Worm (Caenorhabditis elegans) whole organism, L1 larva: ENCODE results near the gene ugt-6.

ENCODE experiments used
- C34B4.2 ChIP-seq: sonication (generic microtip); optimal IDR thresholded peaks from 2 replicates; lab custom pipeline; 2017; ENCODE audit warnings: mild to moderate bottlenecking, missing genetic modification characterization, missing compliant biosample characterization
- alr-1 ChIP-seq: fragments of 200-800 bp; sonication (Bioruptor generic); optimal IDR thresholded peaks from 2 replicates; lab custom pipeline; 2018; ENCODE audit warnings: borderline replicate concordance, mild to moderate bottlenecking, missing genetic modification characterization, missing compliant biosample characterization
- blmp-1 ChIP-seq: fragments of 150-350 bp; optimal IDR thresholded peaks from 2 replicates; lab custom pipeline; 2014; ENCODE audit warnings: missing biosample characterization, missing genetic modification characterization
- ceh-63 ChIP-seq: fragments of 200-800 bp; sonication (Bioruptor generic); optimal IDR thresholded peaks from 2 replicates; lab custom pipeline; 2018; ENCODE audit warnings: mild to moderate bottlenecking, missing genetic modification characterization, missing compliant biosample characterization
- ceh-8 ChIP-seq: fragments of 200-800 bp; sonication (Bioruptor generic); optimal IDR thresholded peaks from 2 replicates; lab custom pipeline; 2018; ENCODE audit warnings: mild to moderate bottlenecking, missing genetic modification characterization, moderate library complexity, missing compliant biosample characterization
- ceh-88 ChIP-seq: fragments of 200-800 bp; sonication (Bioruptor generic); IDR thresholded peaks from 2 replicates; pipeline ENCODE4 v1.3.6; 2022; ENCODE audit warnings: missing genetic modification characterization, missing compliant biosample characterization
- ceh-90 ChIP-seq: sonication (generic microtip); optimal IDR thresholded peaks from 2 replicates; lab custom pipeline; 2016; ENCODE audit warnings: missing genetic modification characterization, missing compliant biosample characterization
- ces-1 ChIP-seq: fragments of 150-350 bp; optimal IDR thresholded peaks from 2 replicates; lab custom pipeline; 2014; ENCODE audit warnings: missing biosample characterization, missing genetic modification reagents, missing genetic modification characterization
- dpl-1 ChIP-seq, 3 experiments: fragments of 150-350 bp in 2 of 3; sonication (generic microtip) in 1 of 3; optimal IDR thresholded peaks; 2 replicates each; lab custom pipeline; 2014 to 2017; ENCODE audit warnings: missing biosample characterization in 3 of 3, missing genetic modification characterization in 3 of 3, missing genetic modification reagents in 3 of 3
- dsc-1 ChIP-seq: sonication (generic microtip); optimal IDR thresholded peaks from 2 replicates; lab custom pipeline; 2016; ENCODE audit warnings: mild to moderate bottlenecking, missing genetic modification characterization, missing compliant biosample characterization
- efl-1 ChIP-seq, 4 experiments: fragments of 150-350 bp; optimal IDR thresholded peaks in 3 of 4; peaks in 1 of 4; 1 replicate in 1 of 4; 2 replicates in 3 of 4; lab custom pipeline; 2014; ENCODE audit warnings: missing biosample characterization in 2 of 4, missing genetic modification characterization in 2 of 4, missing genetic modification reagents in 2 of 4
- fkh-10 ChIP-seq: sonication (generic microtip); optimal IDR thresholded peaks from 2 replicates; lab custom pipeline; 2017; ENCODE audit warnings: missing biosample characterization, missing genetic modification reagents, missing genetic modification characterization
- fkh-4 ChIP-seq: sonication (generic microtip); optimal IDR thresholded peaks from 2 replicates; lab custom pipeline; 2016; ENCODE audit warnings: missing compliant biosample characterization, missing genetic modification characterization, borderline replicate concordance
- fkh-8 ChIP-seq: sonication (generic microtip); optimal IDR thresholded peaks from 2 replicates; lab custom pipeline; 2016; ENCODE audit warnings: mild to moderate bottlenecking, missing genetic modification characterization, missing compliant biosample characterization
- jun-1 ChIP-seq: fragments of 150-350 bp; optimal IDR thresholded peaks from 2 replicates; lab custom pipeline; 2014; ENCODE audit warnings: missing biosample characterization, missing genetic modification reagents, missing genetic modification characterization
- lin-13 ChIP-seq: fragments of 150-350 bp; optimal IDR thresholded peaks from 2 replicates; lab custom pipeline; 2014; ENCODE audit warnings: missing biosample characterization, missing genetic modification reagents, missing genetic modification characterization
- lin-14 ChIP-seq: fragments of 200-800 bp; sonication (Bioruptor generic); optimal IDR thresholded peaks from 2 replicates; lab custom pipeline; 2018; ENCODE audit warnings: mild to moderate bottlenecking, missing genetic modification characterization, moderate library complexity, missing compliant biosample characterization
- lin-15B ChIP-seq: fragments of 150-350 bp; sonication (generic microtip); optimal IDR thresholded peaks from 3 replicates; lab custom pipeline; 2014; ENCODE audit warnings: missing biosample characterization, missing genetic modification characterization
- lsy-2 ChIP-seq, 2 experiments: fragments of 150-350 bp; optimal IDR thresholded peaks; 2 replicates each; lab custom pipeline; 2014; ENCODE audit warnings: missing biosample characterization in 2 of 2, missing genetic modification characterization in 2 of 2
- mef-2 ChIP-seq: fragments of 150-350 bp; optimal IDR thresholded peaks from 2 replicates; lab custom pipeline; 2014; ENCODE audit warnings: missing biosample characterization, missing genetic modification characterization
- mep-1 ChIP-seq: fragments of 150-350 bp; optimal IDR thresholded peaks from 2 replicates; lab custom pipeline; 2014; ENCODE audit warnings: missing biosample characterization, missing genetic modification characterization
- nhr-19 ChIP-seq: fragments of 200-800 bp; sonication (Bioruptor generic); conservative IDR thresholded peaks from 2 replicates; pipeline ENCODE4 v1.3.6; 2022; ENCODE audit warnings: missing genetic modification characterization, missing compliant biosample characterization
- nhr-237 ChIP-seq: fragments of 150-350 bp; optimal IDR thresholded peaks from 2 replicates; lab custom pipeline; 2014; ENCODE audit warnings: missing biosample characterization, missing genetic modification characterization
- nhr-47 ChIP-seq: sonication (generic microtip); optimal IDR thresholded peaks from 2 replicates; lab custom pipeline; 2016; ENCODE audit warnings: mild to moderate bottlenecking, missing genetic modification characterization, moderate library complexity, missing compliant biosample characterization
- nhr-84 ChIP-seq: sonication (generic microtip); optimal IDR thresholded peaks from 2 replicates; lab custom pipeline; 2017; ENCODE audit warnings: missing biosample characterization, missing genetic modification characterization
- nhr-85 ChIP-seq: sonication (generic microtip); peaks from one replicate; lab custom pipeline; 2016; ENCODE audit warnings: missing genetic modification characterization, inconsistent platforms, missing compliant biosample characterization
- nhr-90 ChIP-seq: sonication (generic microtip); optimal IDR thresholded peaks from 2 replicates; lab custom pipeline; 2016; ENCODE audit warnings: mild to moderate bottlenecking, missing genetic modification characterization, missing compliant biosample characterization; ENCODE audit not compliant: poor library complexity
- pax-3 ChIP-seq: fragments of 200-800 bp; sonication (Bioruptor generic); optimal IDR thresholded peaks from 2 replicates; lab custom pipeline; 2018; ENCODE audit warnings: mild to moderate bottlenecking, missing genetic modification characterization, moderate library complexity, missing compliant biosample characterization
- rnt-1 ChIP-seq: sonication (generic microtip); optimal IDR thresholded peaks from 2 replicates; lab custom pipeline; 2016; ENCODE audit warnings: mild to moderate bottlenecking, missing genetic modification characterization, moderate library complexity, missing compliant biosample characterization
- tlp-1 ChIP-seq: fragments of 150-350 bp; optimal IDR thresholded peaks from 2 replicates; lab custom pipeline; 2014; ENCODE audit warnings: missing biosample characterization, missing genetic modification characterization
- unc-130 ChIP-seq: fragments of 150-350 bp; optimal IDR thresholded peaks from 2 replicates; lab custom pipeline; 2017; ENCODE audit warnings: missing biosample characterization, missing genetic modification characterization, inconsistent platforms
- vab-15 ChIP-seq: sonication (generic microtip); optimal IDR thresholded peaks from 2 replicates; lab custom pipeline; 2017; ENCODE audit warnings: missing genotype, mild to moderate bottlenecking, missing genetic modification characterization, missing compliant biosample characterization
- xbp-1 ChIP-seq: sonication (generic microtip); optimal IDR thresholded peaks from 2 replicates; lab custom pipeline; 2016; ENCODE audit warnings: missing genetic modification characterization, missing compliant biosample characterization
- zag-1 ChIP-seq: fragments of 150-350 bp; optimal IDR thresholded peaks from 2 replicates; lab custom pipeline; 2014; ENCODE audit warnings: missing biosample characterization, missing genetic modification characterization

ugt-6 gene

DNA sequence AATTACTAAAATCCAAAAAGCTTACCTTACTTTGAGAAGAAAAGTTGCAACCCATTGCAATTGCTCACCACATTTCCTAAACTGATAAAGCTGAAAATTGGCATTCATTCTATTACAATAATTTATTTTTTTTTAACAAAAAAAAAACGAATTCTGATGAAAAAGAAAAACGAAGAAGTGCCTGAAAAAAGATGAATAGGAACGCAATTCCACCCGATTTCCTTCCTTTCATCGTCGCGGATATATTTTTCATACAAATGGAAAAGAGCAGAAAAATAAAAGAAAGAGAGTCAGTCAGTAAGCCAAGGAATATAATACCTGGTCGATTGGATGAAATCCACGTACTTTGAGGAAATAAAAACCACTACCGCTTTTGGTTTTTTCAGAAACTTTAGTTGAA lies 43.2 kb downstream of the ugt-6 start, which contains the start of gene gpa-13:
Gene gpa-13 (minus strand): TSS at position 101 of the 400 bp plus-strand sequence.
- TF ChIP-seq xbp-1 (no peak), unc-130 (tag; lab: Kevin White, UChicago) (no peak), vab-15 (tag; lab: Kevin White, UChicago) (no peak), ceh-90 (no peak), nhr-47 (tag; lab: Kevin White, UChicago) (no peak), nhr-237 (tag; lab: Kevin White, UChicago) (no peak)

DNA sequence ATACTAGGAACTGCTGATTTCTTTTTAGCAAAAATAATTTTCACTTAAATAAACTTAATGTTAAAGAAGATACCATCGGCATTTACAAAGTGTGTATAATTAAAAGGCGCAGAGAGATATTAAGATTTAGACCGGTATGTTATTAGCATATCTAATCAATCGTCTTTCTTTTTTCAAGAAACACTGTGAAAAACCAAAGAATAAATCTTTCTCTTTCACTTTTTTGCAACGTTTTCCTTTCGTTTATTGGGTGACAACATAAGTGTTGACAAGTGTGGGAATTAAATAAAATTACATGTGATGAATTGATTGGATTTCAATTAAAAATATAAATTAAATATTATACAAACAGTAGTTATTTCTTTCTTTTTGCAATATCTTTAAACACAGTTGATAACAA lies 45.6 kb downstream of the ugt-6 start, which contains the start of gene C15C8.8:
Gene C15C8.8 (minus strand): TSS at position 101 of the 400 bp plus-strand sequence.
- no peak for TF ChIP-seq C34B4.2
- no peak for TF ChIP-seq jun-1 (tag; lab: Kevin White, UChicago)
- TF ChIP-seq nhr-85 = peak; percentile 25
- TF ChIP-seq pax-3 (tag; lab: Kevin White, UChicago) = no peak
- no peak for TF ChIP-seq lsy-2 (tag; optimal IDR thresholded peaks at IDR 0.05; lab: Kevin White, UChicago)
- TF ChIP-seq nhr-90 (tag; lab: Kevin White, UChicago) = no peak
- TF ChIP-seq ceh-8 = no peak
- no peak for TF ChIP-seq alr-1 (tag; lab: Kevin White, UChicago)
- TF ChIP-seq lin-15B = no peak
- peak; percentile 40 for TF ChIP-seq blmp-1 (tag; lab: Kevin White, UChicago)

DNA sequence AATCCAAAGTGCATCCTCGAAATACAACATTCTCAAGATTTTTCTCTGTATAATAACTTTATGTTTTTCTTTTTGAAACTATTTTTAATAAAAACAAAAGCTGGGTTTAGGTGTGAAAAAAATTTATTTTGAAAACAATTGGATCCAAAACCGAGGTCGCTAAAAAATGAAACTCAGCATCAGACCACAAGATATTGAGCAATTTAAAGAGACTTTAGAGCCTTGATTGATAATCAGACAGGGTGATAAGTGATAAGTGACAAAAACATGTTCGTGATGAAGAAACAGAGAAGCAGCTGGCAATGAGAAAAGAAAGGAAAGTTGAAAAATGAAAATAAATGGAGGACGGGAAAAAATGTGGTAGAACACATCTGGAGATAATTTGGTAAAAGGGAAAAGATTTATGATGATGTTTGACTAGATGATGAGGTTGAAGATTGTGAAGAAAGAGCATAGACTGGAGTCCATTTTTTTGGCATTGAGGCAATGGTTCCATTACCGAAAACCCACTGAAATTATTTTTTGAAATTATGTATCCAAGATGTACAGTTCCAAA lies 46.5 kb downstream of the ugt-6 start, which contains the start of gene C15C8.6:
Gene C15C8.6 (minus strand): TSS at position 51 of the 556 bp plus-strand sequence.
- peak; percentile 87 for TF ChIP-seq dsc-1 (tag; lab: Kevin White, UChicago)
- TF ChIP-seq ceh-63 (GFP tag; lab: Kevin White, UChicago) = no peak
- peak; percentile 83 for TF ChIP-seq fkh-4 (tag; lab: Kevin White, UChicago)
- TF ChIP-seq, all 84 proteins: peak for 2

DNA sequence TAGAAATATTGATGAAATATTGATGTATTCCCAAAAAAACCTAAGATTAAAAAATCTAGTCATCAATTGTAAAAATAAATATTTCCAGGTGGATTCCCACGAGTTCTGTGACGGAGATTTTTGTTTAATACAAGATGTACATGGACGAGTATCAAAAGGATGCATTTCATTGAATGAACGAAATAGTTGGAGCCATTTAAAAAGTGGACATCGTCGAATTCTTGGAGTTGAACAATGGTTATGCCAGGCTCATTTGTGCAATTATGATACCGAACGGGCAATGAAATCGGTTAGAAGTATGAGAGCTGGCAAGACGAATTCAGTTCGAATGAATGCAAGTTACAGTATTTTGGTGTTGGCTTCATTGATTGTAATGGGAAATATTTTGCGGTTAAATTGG lies 48.5 kb downstream of the ugt-6 start:
- TF ChIP-seq fkh-8 (tag; lab: Kevin White, UChicago) (no peak), ceh-88 (no peak), mef-2 (no peak), nhr-19 (GFP tag; lab: Robert Waterston, UW) (no peak)

DNA sequence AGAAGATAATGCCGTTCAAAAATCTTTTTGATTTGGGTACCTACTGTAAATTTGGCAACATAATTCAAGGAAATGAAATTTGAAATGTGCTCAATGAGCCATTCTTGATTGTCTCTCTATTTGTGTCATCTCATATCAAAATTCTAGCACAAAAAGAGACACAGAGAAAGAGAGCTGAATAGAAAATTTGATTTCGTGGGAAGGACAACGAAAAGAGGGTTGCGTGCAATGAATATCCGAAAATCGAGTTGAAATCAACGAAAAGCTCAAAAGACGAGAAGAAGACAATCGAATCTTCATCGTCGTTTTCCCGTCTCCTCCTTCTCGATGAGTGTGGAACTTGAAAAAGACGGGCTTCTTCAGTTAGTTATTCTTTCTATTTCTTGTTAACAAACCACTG lies 50.2 kb downstream of the ugt-6 start, which contains the start of gene C15C8.5:
Gene C15C8.5 (plus strand): TSS at position 152 of the 400 bp plus-strand sequence.
- TF ChIP-seq nhr-84 (tag; lab: Kevin White, UChicago) (no peak), fkh-10 (peak; percentile 93), ces-1 (GFP tag; lab: Kevin White, UChicago) (peak; percentile 43), lin-14 (GFP tag; lab: Kevin White, UChicago) (peak; percentile 36)

DNA sequence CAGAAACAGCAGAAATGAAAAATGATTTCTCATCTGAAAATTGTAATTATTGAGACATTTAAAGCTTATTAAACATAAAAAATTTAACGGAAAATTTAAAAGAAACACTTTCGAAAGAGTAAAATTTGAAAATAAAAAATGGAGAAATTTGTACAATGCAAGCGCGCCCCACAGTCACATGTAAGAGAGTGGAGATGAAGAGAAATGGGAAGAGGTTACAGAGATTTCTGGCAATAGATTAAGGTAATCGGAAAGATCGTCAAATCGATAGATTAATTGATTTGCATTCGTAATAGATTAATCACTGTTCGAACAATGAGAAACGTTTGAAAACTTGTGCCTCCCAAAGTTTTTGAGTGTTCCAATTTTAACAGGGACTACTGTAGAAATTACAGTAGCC lies 50.6 kb downstream of the ugt-6 start, which contains the start of gene C15C8.4:
Gene C15C8.4 (minus strand): TSS at position 33 of the 400 bp plus-strand sequence.
- peak; percentile 37 for TF ChIP-seq mep-1 (tag; lab: Kevin White, UChicago)
- TF ChIP-seq lin-13 (GFP tag; lab: Kevin White, UChicago) = peak; percentile 9
- peak in 1 of 3 experiments; percentile 40 for TF ChIP-seq dpl-1 (GFP tag; optimal IDR thresholded peaks at IDR 0.05; lab: Kevin White, UChicago)
- TF ChIP-seq zag-1 (tag; lab: Kevin White, UChicago) = no peak
- no peak for TF ChIP-seq ces-1 (GFP tag; lab: Kevin White, UChicago)
- no peak for TF ChIP-seq tlp-1 (tag; lab: Kevin White, UChicago)
- peak; percentile 74 for TF ChIP-seq blmp-1 (tag; lab: Kevin White, UChicago)
- peak; percentile 12 for TF ChIP-seq rnt-1 (tag; lab: Kevin White, UChicago)
- TF ChIP-seq lsy-2 (tag; optimal IDR thresholded peaks at IDR 0.05; lab: Kevin White, UChicago) = peak in 1 of 2 experiments; percentile 50
- no peak for TF ChIP-seq jun-1 (tag; lab: Kevin White, UChicago)
- TF ChIP-seq nhr-84 (tag; lab: Kevin White, UChicago) = no peak
- TF ChIP-seq efl-1 (optimal IDR thresholded peaks at IDR 0.05; lab: Kevin White, UChicago) = peak; percentile 15 to 20
- TF ChIP-seq efl-1 (GFP tag; optimal IDR thresholded peaks at IDR 0.05 in 1 of 2; lab: Kevin White, UChicago) = peak; percentile 12 to 85
